Worm (Caenorhabditis elegans) whole organism, L1 larva: ENCODE data around the gene fis-1.

ENCODE experiments used
- ceh-82 ChIP-seq, 3 experiments: fragments of 150-350 bp in 1 of 3; sonication (generic microtip) in 2 of 3; optimal IDR thresholded peaks; 2 replicates each; lab custom pipeline; 2014 to 2017; ENCODE audit warnings: missing biosample characterization in 3 of 3, missing genetic modification characterization in 3 of 3
- efl-1 ChIP-seq, 4 experiments: fragments of 150-350 bp; optimal IDR thresholded peaks in 3 of 4; peaks in 1 of 4; 1 replicate in 1 of 4; 2 replicates in 3 of 4; lab custom pipeline; 2014; ENCODE audit warnings: missing biosample characterization in 2 of 4, missing genetic modification characterization in 2 of 4, missing genetic modification reagents in 2 of 4
- egl-27 ChIP-seq, 2 experiments: fragments of 150-350 bp in 1 of 2; sonication (generic microtip); optimal IDR thresholded peaks; 3 replicates each; lab custom pipeline; 2017 to 2018; ENCODE audit warnings: missing biosample characterization in 2 of 2, missing genetic modification characterization in 2 of 2, missing genetic modification reagents in 2 of 2
- fos-1 ChIP-seq: fragments of 150-350 bp; optimal IDR thresholded peaks from 2 replicates; lab custom pipeline; 2014; ENCODE audit warnings: missing biosample characterization, missing genetic modification characterization
- lin-35 ChIP-seq, 2 experiments: fragments of 150-350 bp; optimal IDR thresholded peaks; 2 replicates each; lab custom pipeline; 2014; ENCODE audit warnings: missing biosample characterization in 2 of 2, missing genetic modification characterization in 2 of 2, missing genetic modification reagents in 2 of 2
- lsy-2 ChIP-seq, 2 experiments: fragments of 150-350 bp; optimal IDR thresholded peaks; 2 replicates each; lab custom pipeline; 2014; ENCODE audit warnings: missing biosample characterization in 2 of 2, missing genetic modification characterization in 2 of 2
- mef-2 ChIP-seq: fragments of 150-350 bp; optimal IDR thresholded peaks from 2 replicates; lab custom pipeline; 2014; ENCODE audit warnings: missing biosample characterization, missing genetic modification characterization
- nhr-12 ChIP-seq: sonication (generic microtip); optimal IDR thresholded peaks from 2 replicates; lab custom pipeline; 2017; ENCODE audit warnings: missing biosample characterization, missing genetic modification characterization
- nhr-28 ChIP-seq: fragments of 150-350 bp; optimal IDR thresholded peaks from 2 replicates; lab custom pipeline; 2014; ENCODE audit warnings: missing biosample characterization, missing genetic modification characterization
- nhr-85 ChIP-seq: sonication (generic microtip); peaks from one replicate; lab custom pipeline; 2016; ENCODE audit warnings: missing genetic modification characterization, inconsistent platforms, missing compliant biosample characterization
- tbx-2 ChIP-seq: sonication (generic microtip); optimal IDR thresholded peaks from 2 replicates; lab custom pipeline; 2016; ENCODE audit warnings: missing genetic modification characterization, missing compliant biosample characterization
- unc-62 ChIP-seq: fragments of 150-350 bp; optimal IDR thresholded peaks from 2 replicates; lab custom pipeline; 2014; ENCODE audit warnings: missing biosample characterization, missing genetic modification reagents, missing genetic modification characterization
- ztf-11 ChIP-seq, 2 experiments: sonication (generic microtip); optimal IDR thresholded peaks; 2 replicates each; lab custom pipeline; 2016 to 2017; ENCODE audit warnings: missing genetic modification characterization in 2 of 2, missing biosample characterization in 1 of 2, missing compliant biosample characterization in 1 of 2
- ztf-4 ChIP-seq: fragments of 150-350 bp; optimal IDR thresholded peaks from 2 replicates; lab custom pipeline; 2014; ENCODE audit warnings: missing biosample characterization, missing genetic modification characterization

DNA sequence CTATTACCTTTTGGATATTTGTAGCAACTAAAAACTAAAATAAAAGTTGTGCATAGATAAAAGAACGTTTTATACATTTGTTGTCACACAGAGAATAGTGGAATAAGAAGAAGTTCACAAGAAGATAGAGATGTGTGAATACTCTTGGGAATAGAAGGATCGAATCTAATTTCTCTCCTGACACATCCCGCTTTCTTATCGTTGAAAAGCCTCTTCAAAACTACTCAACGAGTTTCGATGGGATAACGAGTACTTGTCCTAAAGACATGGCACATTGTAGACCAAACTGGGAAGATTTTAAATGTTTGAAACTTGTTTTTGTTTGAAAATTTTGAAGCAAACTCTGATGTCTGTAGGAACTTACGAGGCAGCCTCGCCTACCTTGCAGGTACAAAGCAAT is 17.5 kb downstream of the fis-1 start:
- TF ChIP-seq ztf-4 (tag; lab: Kevin White, UChicago), result no peak
- TF ChIP-seq nhr-12 (tag; lab: Kevin White, UChicago), result no peak
- TF ChIP-seq egl-27 (tag; optimal IDR thresholded peaks at IDR 0.05; lab: Kevin White, UChicago), result no peak
- no peak for TF ChIP-seq tbx-2 (tag; lab: Kevin White, UChicago)
- TF ChIP-seq ztf-11 (tag; optimal IDR thresholded peaks at IDR 0.05; lab: Kevin White, UChicago), result no peak
- TF ChIP-seq lsy-2 (tag; optimal IDR thresholded peaks at IDR 0.05; lab: Kevin White, UChicago), result no peak
- TF ChIP-seq unc-62 (GFP tag; lab: Kevin White, UChicago), result no peak
- TF ChIP-seq ceh-82 (tag; optimal IDR thresholded peaks at IDR 0.05; lab: Kevin White, UChicago), result no peak
- TF ChIP-seq efl-1 (optimal IDR thresholded peaks at IDR 0.05; lab: Kevin White, UChicago), result no peak
- no peak for TF ChIP-seq efl-1 (GFP tag; optimal IDR thresholded peaks at IDR 0.05 in 1 of 2; lab: Kevin White, UChicago)
- TF ChIP-seq nhr-85 (tag; lab: Kevin White, UChicago), result no peak
- TF ChIP-seq nhr-28, result no peak
- TF ChIP-seq fos-1 (tag; lab: Kevin White, UChicago), result no peak
- no peak for TF ChIP-seq lin-35 (GFP tag; optimal IDR thresholded peaks at IDR 0.05; lab: Kevin White, UChicago)
- no peak for TF ChIP-seq mef-2 (tag; lab: Kevin White, UChicago)
